4 fruit fly cellular contexts compared by ENCODE assay signal in genomic region chrX:620102-620430, dm6.
TF ChIP-seq lines count a peak whose summit lies in the region.

Gene spdi, minus strand, starts transcription at chrX:620195.

- peak; percentile 8 for TF ChIP-seq CTCF in whole organism, embryonic (GFP tag; optimal IDR thresholded peaks at IDR 0.05; lab: Kevin White, UChicago)

TF ChIP-seq in whole organism, adult, 20 proteins besides CTCF, POLR2A, EP300 and RAD21:
- TF ChIP-seq CG1620 (GFP tag; optimal IDR thresholded peaks at IDR 0.05; lab: Kevin White, UChicago) = no peak
- TF ChIP-seq CG12768 (GFP tag; optimal IDR thresholded peaks at IDR 0.05; lab: Kevin White, UChicago) = no peak
- no peak for TF ChIP-seq Hr96 (GFP tag; optimal IDR thresholded peaks at IDR 0.05; lab: Kevin White, UChicago)
- peak; percentile 6 for TF ChIP-seq tj (GFP tag; optimal IDR thresholded peaks at IDR 0.05; lab: Kevin White, UChicago)
- peak; percentile 50 for TF ChIP-seq bab1 (GFP tag; optimal IDR thresholded peaks at IDR 0.05; lab: Kevin White, UChicago)
- no peak for TF ChIP-seq cic (GFP tag; optimal IDR thresholded peaks at IDR 0.05; lab: Kevin White, UChicago)
- TF ChIP-seq CG5204 (GFP tag; optimal IDR thresholded peaks at IDR 0.05; lab: Kevin White, UChicago) = no peak

TF ChIP-seq in whole organism, embryonic, 481 proteins besides CTCF, POLR2A, EP300 and RAD21 (continues in another document):
- TF ChIP-seq Dref (GFP tag; IDR thresholded peaks at IDR 0.05; lab: Robert Waterston, UW) (peak; percentile 68), Dll (GFP tag; IDR thresholded peaks at IDR 0.05; lab: Robert Waterston, UW; ENCODE audit: partially characterized antibody) (peak; percentile 42; the same call in 2 of the 4 replicates), Sry-β (GFP tag; optimal IDR thresholded peaks at IDR 0.05; lab: Kevin White, UChicago) (peak; percentile 28), dmrt11E (tag; optimal IDR thresholded peaks at IDR 0.05; lab: Kevin White, UChicago) (no peak), ind (GFP tag; optimal IDR thresholded peaks at IDR 0.05; lab: Kevin White, UChicago) (no peak), BEAF-32 (GFP tag; optimal IDR thresholded peaks at IDR 0.05; lab: Kevin White, UChicago) (peak; percentile 48), CG33213 (GFP tag; optimal IDR thresholded peaks at IDR 0.05; lab: Kevin White, UChicago) (no peak), CG2712 (tag; optimal IDR thresholded peaks at IDR 0.05; lab: Kevin White, UChicago) (no peak), tio (GFP tag; optimal IDR thresholded peaks at IDR 0.05; lab: Kevin White, UChicago) (no peak), CG34376 (GFP tag; optimal IDR thresholded peaks at IDR 0.05; lab: Kevin White, UChicago) (peak; percentile 28), CG12744 (GFP tag; optimal IDR thresholded peaks at IDR 0.05; lab: Kevin White, UChicago) (no peak), CG30020 (tag; optimal IDR thresholded peaks at IDR 0.05; lab: Kevin White, UChicago) (peak; percentile 12), scrt (GFP tag; optimal IDR thresholded peaks at IDR 0.05; lab: Kevin White, UChicago) (no peak), Nf-YC (tag; optimal IDR thresholded peaks at IDR 0.05; lab: Kevin White, UChicago) (peak; percentile 66), CG11504 (tag; optimal IDR thresholded peaks at IDR 0.05; lab: Kevin White, UChicago) (peak; percentile 5), CG15696 (tag; optimal IDR thresholded peaks at IDR 0.05; lab: Kevin White, UChicago) (no peak), CG1603 (tag; optimal IDR thresholded peaks at IDR 0.05; lab: Kevin White, UChicago) (peak; percentile 38), sc (optimal IDR thresholded peaks at IDR 0.05; lab: Kevin White, UChicago) (no peak), sc (GFP tag; optimal IDR thresholded peaks at IDR 0.05; lab: Kevin White, UChicago) (no peak), sd (tag; optimal IDR thresholded peaks at IDR 0.05; lab: Kevin White, UChicago) (peak; percentile 58), stwl (tag; optimal IDR thresholded peaks at IDR 0.05; lab: Kevin White, UChicago) (peak; percentile 81), Scr (GFP tag; IDR thresholded peaks at IDR 0.05; lab: Robert Waterston, UW; ENCODE audit: partially characterized antibody) (peak; percentile 47), pb (GFP tag; optimal IDR thresholded peaks at IDR 0.05; lab: Kevin White, UChicago) (no peak), CG9797 (GFP tag; optimal IDR thresholded peaks at IDR 0.05; lab: Kevin White, UChicago) (peak; percentile 79), pzg (GFP tag; optimal IDR thresholded peaks at IDR 0.05; lab: Kevin White, UChicago) (peak; percentile 75), CG6791 (GFP tag; IDR thresholded peaks at IDR 0.05; lab: Robert Waterston, UW; ENCODE audit: partially characterized antibody) (peak; percentile 50; the same call in 1 of the 3 replicates), CG2678 (tag; optimal IDR thresholded peaks at IDR 0.05; lab: Kevin White, UChicago) (no peak), row (GFP tag; IDR thresholded peaks at IDR 0.05; lab: Robert Waterston, UW) (peak; percentile 59; the same call in 2 of the 3 replicates)

TF ChIP-seq in whole organism, prepupa, 60 proteins besides CTCF, POLR2A, EP300 and RAD21:
- peak; percentile 5 for TF ChIP-seq dsx (GFP tag; optimal IDR thresholded peaks at IDR 0.05; lab: Kevin White, UChicago; ENCODE audit: poor library complexity, severe bottlenecking)
- TF ChIP-seq CG11762 (GFP tag; optimal IDR thresholded peaks at IDR 0.05; lab: Kevin White, UChicago; ENCODE audit: insufficient read depth) = no peak

TF ChIP-seq in whole organism, wandering third instar larva, 38 proteins besides CTCF, POLR2A, EP300 and RAD21:
- TF ChIP-seq Myc (optimal IDR thresholded peaks at IDR 0.05; lab: Kevin White, UChicago) = peak; percentile 7
- no peak for TF ChIP-seq h (GFP tag; optimal IDR thresholded peaks at IDR 0.05; lab: Kevin White, UChicago)
- TF ChIP-seq Rel (GFP tag; optimal IDR thresholded peaks at IDR 0.05; lab: Kevin White, UChicago) = no peak
- peak; percentile 23 for TF ChIP-seq Rel (tag; optimal IDR thresholded peaks at IDR 0.05; lab: Kevin White, UChicago)
- TF ChIP-seq Hr78 (GFP tag; optimal IDR thresholded peaks at IDR 0.05; lab: Kevin White, UChicago) = no peak
- no peak for TF ChIP-seq Dfd (GFP tag; optimal IDR thresholded peaks at IDR 0.05; lab: Kevin White, UChicago)
- TF ChIP-seq Dif (GFP tag; optimal IDR thresholded peaks at IDR 0.05; lab: Kevin White, UChicago; ENCODE audit: partially characterized antibody) = no peak
TF ChIP-seq in whole organism, wandering third instar larva: peak in this region for 2.
